Worm (Caenorhabditis elegans) whole organism, L1 larva: ENCODE results near the gene srb-6.

ENCODE experiments used
- F16B12.6 ChIP-seq: fragments of 150-350 bp; optimal IDR thresholded peaks from 2 replicates; lab custom pipeline; 2014; ENCODE audit warnings: missing biosample characterization, missing genetic modification characterization
- aha-1 ChIP-seq: fragments of 150-350 bp; optimal IDR thresholded peaks from 2 replicates; lab custom pipeline; 2014; ENCODE audit warnings: missing biosample characterization, missing genetic modification characterization
- alr-1 ChIP-seq: fragments of 200-800 bp; sonication (Bioruptor generic); optimal IDR thresholded peaks from 2 replicates; lab custom pipeline; 2018; ENCODE audit warnings: borderline replicate concordance, mild to moderate bottlenecking, missing genetic modification characterization, missing compliant biosample characterization
- aly-2 ChIP-seq: fragments of 150-350 bp; optimal IDR thresholded peaks from 2 replicates; lab custom pipeline; 2014; ENCODE audit warnings: missing biosample characterization, missing genetic modification characterization
- ama-1 ChIP-seq: fragments of 150-350 bp; optimal IDR thresholded peaks from 2 replicates; lab custom pipeline; 2014
- blmp-1 ChIP-seq: fragments of 150-350 bp; optimal IDR thresholded peaks from 2 replicates; lab custom pipeline; 2014; ENCODE audit warnings: missing biosample characterization, missing genetic modification characterization
- ceh-63 ChIP-seq: fragments of 200-800 bp; sonication (Bioruptor generic); optimal IDR thresholded peaks from 2 replicates; lab custom pipeline; 2018; ENCODE audit warnings: mild to moderate bottlenecking, missing genetic modification characterization, missing compliant biosample characterization
- ceh-8 ChIP-seq: fragments of 200-800 bp; sonication (Bioruptor generic); optimal IDR thresholded peaks from 2 replicates; lab custom pipeline; 2018; ENCODE audit warnings: mild to moderate bottlenecking, missing genetic modification characterization, moderate library complexity, missing compliant biosample characterization
- ceh-82 ChIP-seq, 3 experiments: fragments of 150-350 bp in 1 of 3; sonication (generic microtip) in 2 of 3; optimal IDR thresholded peaks; 2 replicates each; lab custom pipeline; 2014 to 2017; ENCODE audit warnings: missing biosample characterization in 3 of 3, missing genetic modification characterization in 3 of 3
- ceh-88 ChIP-seq: fragments of 200-800 bp; sonication (Bioruptor generic); IDR thresholded peaks from 2 replicates; pipeline ENCODE4 v1.3.6; 2022; ENCODE audit warnings: missing genetic modification characterization, missing compliant biosample characterization
- ceh-90 ChIP-seq: sonication (generic microtip); optimal IDR thresholded peaks from 2 replicates; lab custom pipeline; 2016; ENCODE audit warnings: missing genetic modification characterization, missing compliant biosample characterization
- dpl-1 ChIP-seq, 3 experiments: fragments of 150-350 bp in 2 of 3; sonication (generic microtip) in 1 of 3; optimal IDR thresholded peaks; 2 replicates each; lab custom pipeline; 2014 to 2017; ENCODE audit warnings: missing biosample characterization in 3 of 3, missing genetic modification characterization in 3 of 3, missing genetic modification reagents in 3 of 3
- dsc-1 ChIP-seq: sonication (generic microtip); optimal IDR thresholded peaks from 2 replicates; lab custom pipeline; 2016; ENCODE audit warnings: mild to moderate bottlenecking, missing genetic modification characterization, missing compliant biosample characterization
- efl-1 ChIP-seq, 4 experiments: fragments of 150-350 bp; optimal IDR thresholded peaks in 3 of 4; peaks in 1 of 4; 1 replicate in 1 of 4; 2 replicates in 3 of 4; lab custom pipeline; 2014; ENCODE audit warnings: missing biosample characterization in 2 of 4, missing genetic modification characterization in 2 of 4, missing genetic modification reagents in 2 of 4
- efl-3 ChIP-seq: fragments of 200-800 bp; sonication (Bioruptor generic); optimal IDR thresholded peaks from 2 replicates; lab custom pipeline; 2018; ENCODE audit warnings: mild to moderate bottlenecking, missing genetic modification characterization, missing compliant biosample characterization
- egl-13 ChIP-seq: sonication (generic microtip); optimal IDR thresholded peaks from 2 replicates; lab custom pipeline; 2016; ENCODE audit warnings: missing genotype, missing genetic modification reagents, missing genetic modification characterization, missing compliant biosample characterization
- elt-2 ChIP-seq: sonication (generic microtip); optimal IDR thresholded peaks from 2 replicates; lab custom pipeline; 2016; ENCODE audit warnings: missing genetic modification characterization, mild to moderate bottlenecking, inconsistent platforms, missing compliant biosample characterization, missing genetic modification reagents
- elt-3 ChIP-seq, 6 experiments: fragments of 150-350 bp in 1 of 6; sonication (generic microtip); optimal IDR thresholded peaks; 2 replicates each; lab custom pipeline; 2017 to 2018; ENCODE audit warnings: missing biosample characterization in 6 of 6, missing genetic modification characterization in 6 of 6, inconsistent platforms in 1 of 6
- fkh-10 ChIP-seq: sonication (generic microtip); optimal IDR thresholded peaks from 2 replicates; lab custom pipeline; 2017; ENCODE audit warnings: missing biosample characterization, missing genetic modification reagents, missing genetic modification characterization
- hlh-17 ChIP-seq: fragments of 200-800 bp; sonication (Bioruptor generic); optimal IDR thresholded peaks from 2 replicates; lab custom pipeline; 2018; ENCODE audit warnings: missing genetic modification characterization, mild to moderate bottlenecking, missing compliant biosample characterization, moderate library complexity, borderline replicate concordance
- hpl-2 ChIP-seq: fragments of 150-350 bp; optimal IDR thresholded peaks from 2 replicates; lab custom pipeline; 2014; ENCODE audit warnings: missing biosample characterization, missing genetic modification reagents, missing genetic modification characterization
- irx-1 ChIP-seq: sonication (generic microtip); optimal IDR thresholded peaks from 2 replicates; lab custom pipeline; 2016; ENCODE audit warnings: missing genetic modification characterization, missing compliant biosample characterization
- lin-14 ChIP-seq: fragments of 200-800 bp; sonication (Bioruptor generic); optimal IDR thresholded peaks from 2 replicates; lab custom pipeline; 2018; ENCODE audit warnings: mild to moderate bottlenecking, missing genetic modification characterization, moderate library complexity, missing compliant biosample characterization
- lin-15B ChIP-seq: fragments of 150-350 bp; sonication (generic microtip); optimal IDR thresholded peaks from 3 replicates; lab custom pipeline; 2014; ENCODE audit warnings: missing biosample characterization, missing genetic modification characterization
- lsy-2 ChIP-seq, 2 experiments: fragments of 150-350 bp; optimal IDR thresholded peaks; 2 replicates each; lab custom pipeline; 2014; ENCODE audit warnings: missing biosample characterization in 2 of 2, missing genetic modification characterization in 2 of 2
- mab-9 ChIP-seq: fragments of 200-800 bp; sonication (Bioruptor generic); IDR thresholded peaks from 2 replicates; pipeline ENCODE4 v1.3.6; 2022; ENCODE audit warnings: missing genetic modification reagents, missing genetic modification characterization, missing compliant biosample characterization
- mdl-1 ChIP-seq, 2 experiments: fragments of 150-350 bp; optimal IDR thresholded peaks; 2 replicates each; lab custom pipeline; 2014 to 2017; ENCODE audit warnings: missing biosample characterization in 2 of 2, missing genetic modification characterization in 2 of 2, inconsistent platforms in 1 of 2
- mef-2 ChIP-seq: fragments of 150-350 bp; optimal IDR thresholded peaks from 2 replicates; lab custom pipeline; 2014; ENCODE audit warnings: missing biosample characterization, missing genetic modification characterization
- nhr-11 ChIP-seq: fragments of 150-350 bp; optimal IDR thresholded peaks from 2 replicates; lab custom pipeline; 2014; ENCODE audit warnings: missing biosample characterization, missing genetic modification characterization
- nhr-19 ChIP-seq: fragments of 200-800 bp; sonication (Bioruptor generic); conservative IDR thresholded peaks from 2 replicates; pipeline ENCODE4 v1.3.6; 2022; ENCODE audit warnings: missing genetic modification characterization, missing compliant biosample characterization
- nhr-20 ChIP-seq: sonication (generic microtip); optimal IDR thresholded peaks from 2 replicates; lab custom pipeline; 2016; ENCODE audit warnings: mild to moderate bottlenecking, missing genetic modification characterization, missing compliant biosample characterization
- nhr-28 ChIP-seq: fragments of 150-350 bp; optimal IDR thresholded peaks from 2 replicates; lab custom pipeline; 2014; ENCODE audit warnings: missing biosample characterization, missing genetic modification characterization
- nhr-47 ChIP-seq: sonication (generic microtip); optimal IDR thresholded peaks from 2 replicates; lab custom pipeline; 2016; ENCODE audit warnings: mild to moderate bottlenecking, missing genetic modification characterization, moderate library complexity, missing compliant biosample characterization
- nhr-71 ChIP-seq: sonication (generic microtip); optimal IDR thresholded peaks from 2 replicates; lab custom pipeline; 2016; ENCODE audit warnings: mild to moderate bottlenecking, missing genetic modification characterization, moderate library complexity, missing compliant biosample characterization
- nhr-76 ChIP-seq: sonication (generic microtip); optimal IDR thresholded peaks from 2 replicates; lab custom pipeline; 2017; ENCODE audit warnings: missing biosample characterization, missing genetic modification characterization
- nhr-77 ChIP-seq: fragments of 150-350 bp; optimal IDR thresholded peaks from 2 replicates; lab custom pipeline; 2014; ENCODE audit warnings: missing biosample characterization, missing genetic modification characterization
- nhr-84 ChIP-seq: sonication (generic microtip); optimal IDR thresholded peaks from 2 replicates; lab custom pipeline; 2017; ENCODE audit warnings: missing biosample characterization, missing genetic modification characterization
- nhr-90 ChIP-seq: sonication (generic microtip); optimal IDR thresholded peaks from 2 replicates; lab custom pipeline; 2016; ENCODE audit warnings: mild to moderate bottlenecking, missing genetic modification characterization, missing compliant biosample characterization; ENCODE audit not compliant: poor library complexity
- snpc-4 ChIP-seq: fragments of 150-350 bp; optimal IDR thresholded peaks from 2 replicates; lab custom pipeline; 2014; ENCODE audit warnings: missing biosample characterization, missing genetic modification characterization
- snu-23 ChIP-seq: sonication (generic microtip); optimal IDR thresholded peaks from 2 replicates; lab custom pipeline; 2016; ENCODE audit warnings: missing genetic modification characterization, missing compliant biosample characterization
- sup-37 ChIP-seq: fragments of 200-800 bp; sonication (Bioruptor generic); optimal IDR thresholded peaks from 2 replicates; lab custom pipeline; 2018; ENCODE audit warnings: mild to moderate bottlenecking, missing genetic modification characterization, missing compliant biosample characterization
- swsn-7 ChIP-seq: sonication (generic microtip); optimal IDR thresholded peaks from 2 replicates; lab custom pipeline; 2016; ENCODE audit warnings: missing genetic modification characterization, missing compliant biosample characterization
- tlp-1 ChIP-seq: fragments of 150-350 bp; optimal IDR thresholded peaks from 2 replicates; lab custom pipeline; 2014; ENCODE audit warnings: missing biosample characterization, missing genetic modification characterization
- unc-130 ChIP-seq: fragments of 150-350 bp; optimal IDR thresholded peaks from 2 replicates; lab custom pipeline; 2017; ENCODE audit warnings: missing biosample characterization, missing genetic modification characterization, inconsistent platforms
- unc-86 ChIP-seq: sonication (generic microtip); optimal IDR thresholded peaks from 2 replicates; lab custom pipeline; 2016; ENCODE audit warnings: missing genetic modification characterization, missing compliant biosample characterization
- unc-98 ChIP-seq: fragments of 200-800 bp; sonication (Bioruptor generic); IDR thresholded peaks from 2 replicates; pipeline ENCODE4 v1.3.6; 2022; ENCODE audit warnings: missing genetic modification characterization, missing compliant biosample characterization
- vab-15 ChIP-seq: sonication (generic microtip); optimal IDR thresholded peaks from 2 replicates; lab custom pipeline; 2017; ENCODE audit warnings: missing genotype, mild to moderate bottlenecking, missing genetic modification characterization, missing compliant biosample characterization
- xbp-1 ChIP-seq: sonication (generic microtip); optimal IDR thresholded peaks from 2 replicates; lab custom pipeline; 2016; ENCODE audit warnings: missing genetic modification characterization, missing compliant biosample characterization

The srb-6 gene

DNA sequence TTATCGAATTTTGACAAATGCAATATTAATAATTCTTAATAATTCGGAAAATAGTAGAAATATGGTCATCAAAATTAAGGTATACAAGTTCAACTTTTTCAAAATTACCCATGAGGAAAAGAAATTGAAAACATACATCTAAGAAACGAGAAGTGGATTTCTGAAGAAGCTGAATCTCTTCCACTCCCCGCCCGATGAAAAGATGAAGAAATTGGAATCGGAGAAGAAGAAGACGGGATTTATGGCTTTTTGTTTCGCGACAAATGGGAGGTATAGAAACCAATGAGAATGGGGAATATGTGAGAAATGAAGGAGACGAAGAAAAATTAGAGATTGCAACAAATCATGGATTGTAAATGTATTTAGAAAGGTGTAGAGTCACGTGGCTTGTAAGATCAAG lies 8.4 kb downstream of the srb-6 start (continued):
- no peak for TF ChIP-seq aha-1 (tag; lab: Kevin White, UChicago)
- no peak for TF ChIP-seq lin-14 (GFP tag; lab: Kevin White, UChicago)
- TF ChIP-seq nhr-19: no peak
- no peak for TF ChIP-seq aly-2 (tag; lab: Kevin White, UChicago)
- no peak for TF ChIP-seq fkh-10 (GFP tag; lab: Kevin White, UChicago)
- no peak for TF ChIP-seq ceh-8 (GFP tag; lab: Kevin White, UChicago)
- no peak for TF ChIP-seq vab-15
- no peak for TF ChIP-seq ama-1 (lab: Kevin White, UChicago)

DNA sequence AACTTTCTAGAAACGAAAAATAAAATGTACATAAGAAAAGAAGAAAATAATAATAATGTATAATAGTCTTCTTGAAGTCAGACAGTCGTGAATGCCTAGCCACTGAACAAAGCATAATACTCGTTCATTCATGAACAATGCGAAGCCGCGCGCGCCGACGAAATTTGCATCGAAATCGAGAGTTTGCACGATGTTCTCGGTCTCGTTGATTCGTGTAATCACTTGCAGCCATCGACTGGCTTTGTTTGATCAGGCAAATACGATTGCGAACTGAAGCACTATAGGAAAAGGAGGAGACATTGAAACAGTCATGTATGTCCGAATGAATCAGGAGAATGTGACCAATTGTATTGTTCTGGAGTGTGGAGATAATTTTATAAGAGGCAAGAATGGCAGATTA lies 9.1 kb downstream of the srb-6 start:
- TF ChIP-seq blmp-1 (tag; lab: Kevin White, UChicago): peak; percentile 95
- no peak for TF ChIP-seq alr-1 (tag; lab: Kevin White, UChicago)
- TF ChIP-seq, all 84 proteins: peak for 1

- TF ChIP-seq lin-15B (tag; lab: Kevin White, UChicago) (no peak), irx-1 (no peak), mef-2 (no peak), mab-9 (no peak), lin-14 (GFP tag; lab: Kevin White, UChicago) (peak; percentile 46), sup-37 (no peak), nhr-19 (0 out of 2 replicates have a peak, but pooled peaks have one; percentile 10), swsn-7 (tag; lab: Kevin White, UChicago) (no peak), tlp-1 (tag; lab: Kevin White, UChicago) (no peak), vab-15 (no peak), efl-1 (optimal IDR thresholded peaks at IDR 0.05; lab: Kevin White, UChicago) (no peak), efl-1 (GFP tag; optimal IDR thresholded peaks at IDR 0.05 in 1 of 2; lab: Kevin White, UChicago) (peak in 1 of 2 experiments; percentile 47), elt-2 (tag; lab: Kevin White, UChicago) (no peak), snu-23 (GFP tag; lab: Kevin White, UChicago) (peak; percentile 43), ceh-8 (GFP tag; lab: Kevin White, UChicago) (no peak), dpl-1 (GFP tag; optimal IDR thresholded peaks at IDR 0.05; lab: Kevin White, UChicago) (no peak), egl-13 (tag; lab: Kevin White, UChicago) (no peak), nhr-28 (tag; lab: Kevin White, UChicago) (no peak), nhr-47 (tag; lab: Kevin White, UChicago) (no peak), nhr-71 (tag; lab: Kevin White, UChicago) (peak; percentile 51), ceh-63 (no peak), hpl-2 (no peak), hlh-17 (no peak), dsc-1 (tag; lab: Kevin White, UChicago) (peak; percentile 28), mdl-1 (tag; optimal IDR thresholded peaks at IDR 0.05; lab: Kevin White, UChicago) (peak in 1 of 2 experiments; percentile 24), xbp-1 (tag; lab: Kevin White, UChicago) (no peak), F16B12.6 (no peak), unc-130 (tag; lab: Kevin White, UChicago) (peak; percentile 47), lsy-2 (tag; optimal IDR thresholded peaks at IDR 0.05; lab: Kevin White, UChicago) (peak in 1 of 2 experiments; percentile 23), nhr-20 (no peak), unc-86 (tag; lab: Kevin White, UChicago) (no peak), ceh-88 (GFP tag; lab: Robert Waterston, UW) (no peak), ceh-82 (tag; optimal IDR thresholded peaks at IDR 0.05; lab: Kevin White, UChicago) (no peak), nhr-90 (tag; lab: Kevin White, UChicago) (no peak), ceh-90 (tag; lab: Kevin White, UChicago) (no peak), elt-3 (tag; optimal IDR thresholded peaks at IDR 0.05; lab: Kevin White, UChicago) (no peak), efl-3 (GFP tag; lab: Kevin White, UChicago) (no peak), nhr-77 (tag; lab: Kevin White, UChicago) (no peak), nhr-76 (no peak), unc-98 (GFP tag; lab: Robert Waterston, UW) (no peak), snpc-4 (no peak), nhr-84 (tag; lab: Kevin White, UChicago) (no peak), nhr-11 (tag; lab: Kevin White, UChicago) (peak; percentile 42)
These were observed 9.8 kb downstream of the srb-6 start for ce11 chrII:10204428-10205049.
